Worm (Caenorhabditis elegans) whole organism, young adult: ENCODE results near the gene tth-1.
A peak's percentile ranks its signal among the peaks of the same experiment; 100 is the strongest.

Experiments
- B0261.1 ChIP-seq: sonication (generic microtip); optimal IDR thresholded peaks from 2 replicates; lab custom pipeline; 2016; ENCODE audit warnings: mild to moderate bottlenecking, missing genetic modification characterization, moderate library complexity, missing compliant biosample characterization
- D2030.7 ChIP-seq: fragments of 200-800 bp; sonication (Bioruptor generic); IDR thresholded peaks from 2 replicates; pipeline ENCODE4 v1.3.6; 2022; ENCODE audit warnings: missing genetic modification reagents, missing genetic modification characterization, missing compliant biosample characterization
- F10E7.11 ChIP-seq: sonication (generic microtip); optimal IDR thresholded peaks from 2 replicates; lab custom pipeline; 2017; ENCODE audit warnings: mild to moderate bottlenecking, missing genetic modification characterization, moderate library complexity, missing compliant biosample characterization
- F39B2.1 ChIP-seq: fragments of 200-800 bp; sonication (Bioruptor generic); IDR thresholded peaks from 2 replicates; pipeline ENCODE4 v1.3.6; 2022; ENCODE audit warnings: missing genetic modification reagents, missing genetic modification characterization, missing compliant biosample characterization
- F52B5.7 ChIP-seq: sonication (generic microtip); optimal IDR thresholded peaks from 2 replicates; lab custom pipeline; 2016; ENCODE audit warnings: mild to moderate bottlenecking, missing genetic modification characterization, missing compliant biosample characterization
- F57A8.1 ChIP-seq: fragments of 200-800 bp; sonication (Bioruptor generic); optimal IDR thresholded peaks from 2 replicates; lab custom pipeline; 2018; ENCODE audit warnings: mild to moderate bottlenecking, missing genetic modification characterization, moderate library complexity, missing compliant biosample characterization
- K11D2.4 ChIP-seq: fragments of 200-800 bp; sonication (Bioruptor generic); IDR thresholded peaks from 2 replicates; pipeline ENCODE4 v1.3.6; 2022; ENCODE audit warnings: missing genetic modification reagents, missing genetic modification characterization, missing compliant biosample characterization
- T07F8.4 ChIP-seq: sonication (generic microtip); optimal IDR thresholded peaks from 2 replicates; lab custom pipeline; 2016; ENCODE audit warnings: mild to moderate bottlenecking, missing genetic modification characterization, moderate library complexity, missing compliant biosample characterization
- Y53F4B.3 ChIP-seq: fragments of 200-800 bp; sonication (Bioruptor generic); IDR thresholded peaks from 2 replicates; pipeline ENCODE4 v1.3.6; 2022; ENCODE audit warnings: missing genetic modification reagents, missing genetic modification characterization, missing compliant biosample characterization
- Y53G8AR.9 ChIP-seq: fragments of 200-800 bp; sonication (Bioruptor generic); conservative IDR thresholded peaks from 2 replicates; pipeline ENCODE4 v1.3.6; 2022; ENCODE audit warnings: missing genetic modification reagents, missing genetic modification characterization, missing compliant biosample characterization
- Y56A3A.18 ChIP-seq: fragments of 200-800 bp; sonication (Bioruptor generic); IDR thresholded peaks from 2 replicates; pipeline ENCODE4 v1.3.6; 2022; ENCODE audit warnings: missing genetic modification reagents, missing genetic modification characterization, missing compliant biosample characterization
- ZK185.1 ChIP-seq: sonication (generic microtip); optimal IDR thresholded peaks from 2 replicates; lab custom pipeline; 2016; ENCODE audit warnings: mild to moderate bottlenecking, missing genetic modification characterization, missing compliant biosample characterization; ENCODE audit not compliant: poor library complexity, severe bottlenecking
- ama-1 ChIP-seq, 3 experiments: fragments of 150-350 bp in 1 of 3; sonication (generic microtip) in 2 of 3; optimal IDR thresholded peaks; 2 replicates each; lab custom pipeline; 2014 to 2018; ENCODE audit warnings: missing biosample characterization in 2 of 3, missing genetic modification characterization in 2 of 3, missing genetic modification reagents in 2 of 3
- athp-1 ChIP-seq: sonication (generic microtip); optimal IDR thresholded peaks from 2 replicates; lab custom pipeline; 2017; ENCODE audit warnings: mild to moderate bottlenecking, missing genetic modification characterization, missing compliant biosample characterization
- attf-3 ChIP-seq: fragments of 200-800 bp; sonication (Bioruptor generic); conservative IDR thresholded peaks from 2 replicates; pipeline ENCODE4 v1.3.6; 2022; ENCODE audit warnings: missing genetic modification reagents, missing genetic modification characterization, missing compliant biosample characterization
- attf-5 ChIP-seq: fragments of 200-800 bp; sonication (Bioruptor generic); optimal IDR thresholded peaks from 2 replicates; lab custom pipeline; 2018; ENCODE audit warnings: mild to moderate bottlenecking, missing genetic modification characterization, missing compliant biosample characterization
- bed-1 ChIP-seq: fragments of 200-800 bp; sonication (Bioruptor generic); IDR thresholded peaks from 2 replicates; pipeline ENCODE4 v1.3.6; 2022; ENCODE audit warnings: missing genetic modification reagents, missing genetic modification characterization, missing compliant biosample characterization
- ccch-3 ChIP-seq: fragments of 200-800 bp; sonication (Bioruptor generic); optimal IDR thresholded peaks from 2 replicates; lab custom pipeline; 2018; ENCODE audit warnings: mild to moderate bottlenecking, missing genetic modification characterization, missing compliant biosample characterization
- ceh-40 ChIP-seq: fragments of 200-800 bp; sonication (Bioruptor generic); IDR thresholded peaks from 2 replicates; pipeline ENCODE4 v1.3.6; 2022; ENCODE audit warnings: missing genetic modification characterization, missing compliant biosample characterization
- die-1 ChIP-seq: sonication (generic microtip); optimal IDR thresholded peaks from 2 replicates; lab custom pipeline; 2016; ENCODE audit warnings: missing genotype, mild to moderate bottlenecking, missing genetic modification characterization, missing compliant biosample characterization
- egl-44 ChIP-seq: fragments of 200-800 bp; sonication (Bioruptor generic); IDR thresholded peaks from 2 replicates; pipeline ENCODE4 v1.3.6; 2022; ENCODE audit warnings: missing genetic modification reagents, missing genetic modification characterization, missing compliant biosample characterization
- ekl-4 ChIP-seq: fragments of 200-800 bp; sonication (Bioruptor generic); IDR thresholded peaks from 2 replicates; pipeline ENCODE4 v1.3.6; 2022; ENCODE audit warnings: missing genetic modification reagents, missing genetic modification characterization, missing compliant biosample characterization
- hrde-1 ChIP-seq: sonication (generic microtip); optimal IDR thresholded peaks from 2 replicates; lab custom pipeline; 2016; ENCODE audit warnings: missing genetic modification characterization, mild to moderate bottlenecking, missing compliant biosample characterization, moderate library complexity, missing genotype, missing genetic modification reagents, borderline replicate concordance
- lin-26 ChIP-seq: fragments of 200-800 bp; sonication (Bioruptor generic); IDR thresholded peaks from 2 replicates; pipeline ENCODE4 v1.3.6; 2022; ENCODE audit warnings: missing genetic modification reagents, missing genetic modification characterization, missing compliant biosample characterization
- lin-35 ChIP-seq, 3 experiments: fragments of 150-350 bp in 2 of 3; sonication (generic microtip) in 1 of 3; optimal IDR thresholded peaks; 2 replicates each; lab custom pipeline; 2014 to 2018; ENCODE audit warnings: missing biosample characterization in 3 of 3, missing genetic modification characterization in 3 of 3, missing genetic modification reagents in 3 of 3
- lin-40 ChIP-seq: sonication (generic microtip); optimal IDR thresholded peaks from 2 replicates; lab custom pipeline; 2016; ENCODE audit warnings: missing genetic modification characterization, mild to moderate bottlenecking, missing compliant biosample characterization, missing genotype, missing genetic modification reagents
- lin-54 ChIP-seq: fragments of 200-800 bp; sonication (Bioruptor generic); optimal IDR thresholded peaks from 2 replicates; lab custom pipeline; 2018; ENCODE audit warnings: mild to moderate bottlenecking, missing genetic modification characterization, missing compliant biosample characterization
- lsy-27 ChIP-seq: sonication (generic microtip); optimal IDR thresholded peaks from 2 replicates; lab custom pipeline; 2017; ENCODE audit warnings: missing genetic modification characterization, mild to moderate bottlenecking, missing compliant biosample characterization, antibody characterized with exemption, missing genotype, borderline replicate concordance; ENCODE audit not compliant: insufficient read depth
- madf-10 ChIP-seq: sonication (generic microtip); optimal IDR thresholded peaks from 2 replicates; lab custom pipeline; 2016; ENCODE audit warnings: mild to moderate bottlenecking, missing genetic modification characterization, missing compliant biosample characterization
- mes-4 ChIP-seq: sonication (generic microtip); optimal IDR thresholded peaks from 2 replicates; lab custom pipeline; 2016; ENCODE audit warnings: missing genotype, missing genetic modification characterization, missing compliant biosample characterization
- nfyb-1 ChIP-seq: fragments of 200-800 bp; sonication (Bioruptor generic); IDR thresholded peaks from 2 replicates; pipeline ENCODE4 v1.3.6; 2022; ENCODE audit warnings: missing genetic modification reagents, missing genetic modification characterization, missing compliant biosample characterization
- nhr-27 ChIP-seq: fragments of 200-800 bp; sonication (Bioruptor generic); optimal IDR thresholded peaks from 2 replicates; lab custom pipeline; 2018; ENCODE audit warnings: mild to moderate bottlenecking, missing genetic modification characterization, moderate library complexity, missing compliant biosample characterization
- nhr-80 ChIP-seq: sonication (generic microtip); optimal IDR thresholded peaks from 2 replicates; lab custom pipeline; 2016; ENCODE audit warnings: missing genetic modification characterization, missing compliant biosample characterization
- pbrm-1 ChIP-seq: fragments of 200-800 bp; sonication (Bioruptor generic); IDR thresholded peaks from 2 replicates; pipeline ENCODE4 v1.3.6; 2022; ENCODE audit warnings: missing genetic modification reagents, missing genetic modification characterization, missing compliant biosample characterization
- pha-4 ChIP-seq: fragments of 150-350 bp; sonication (generic microtip); optimal IDR thresholded peaks from 2 replicates; lab custom pipeline; 2014; ENCODE audit warnings: missing biosample characterization, missing genetic modification reagents, missing genetic modification characterization
- rcor-1 ChIP-seq: fragments of 200-800 bp; sonication (Bioruptor generic); IDR thresholded peaks from 2 replicates; pipeline ENCODE4 v1.3.6; 2022; ENCODE audit warnings: missing genetic modification reagents, missing genetic modification characterization, missing compliant biosample characterization
- tbp1 ChIP-seq: fragments of 200-800 bp; sonication (Bioruptor generic); optimal IDR thresholded peaks from 2 replicates; lab custom pipeline; 2018; ENCODE audit warnings: mild to moderate bottlenecking, missing genetic modification characterization, missing compliant biosample characterization
- unc-130 ChIP-seq: sonication (generic microtip); optimal IDR thresholded peaks from 2 replicates; lab custom pipeline; 2016; ENCODE audit warnings: missing genetic modification reagents, missing genetic modification characterization, missing compliant biosample characterization
- zfh-2 ChIP-seq: fragments of 200-800 bp; sonication (Bioruptor generic); conservative IDR thresholded peaks from 2 replicates; pipeline ENCODE4 v1.3.6; 2022; ENCODE audit warnings: missing genetic modification reagents, missing genetic modification characterization, missing compliant biosample characterization
- ztf-18 ChIP-seq: sonication (generic microtip); optimal IDR thresholded peaks from 2 replicates; lab custom pipeline; 2016; ENCODE audit warnings: missing genotype, mild to moderate bottlenecking, missing genetic modification characterization, missing compliant biosample characterization
- ztf-28 ChIP-seq: fragments of 200-800 bp; sonication (Bioruptor generic); IDR thresholded peaks from 2 replicates; pipeline ENCODE4 v1.3.6; 2022; ENCODE audit warnings: missing genetic modification reagents, missing genetic modification characterization, missing compliant biosample characterization

Gene tth-1

DNA sequence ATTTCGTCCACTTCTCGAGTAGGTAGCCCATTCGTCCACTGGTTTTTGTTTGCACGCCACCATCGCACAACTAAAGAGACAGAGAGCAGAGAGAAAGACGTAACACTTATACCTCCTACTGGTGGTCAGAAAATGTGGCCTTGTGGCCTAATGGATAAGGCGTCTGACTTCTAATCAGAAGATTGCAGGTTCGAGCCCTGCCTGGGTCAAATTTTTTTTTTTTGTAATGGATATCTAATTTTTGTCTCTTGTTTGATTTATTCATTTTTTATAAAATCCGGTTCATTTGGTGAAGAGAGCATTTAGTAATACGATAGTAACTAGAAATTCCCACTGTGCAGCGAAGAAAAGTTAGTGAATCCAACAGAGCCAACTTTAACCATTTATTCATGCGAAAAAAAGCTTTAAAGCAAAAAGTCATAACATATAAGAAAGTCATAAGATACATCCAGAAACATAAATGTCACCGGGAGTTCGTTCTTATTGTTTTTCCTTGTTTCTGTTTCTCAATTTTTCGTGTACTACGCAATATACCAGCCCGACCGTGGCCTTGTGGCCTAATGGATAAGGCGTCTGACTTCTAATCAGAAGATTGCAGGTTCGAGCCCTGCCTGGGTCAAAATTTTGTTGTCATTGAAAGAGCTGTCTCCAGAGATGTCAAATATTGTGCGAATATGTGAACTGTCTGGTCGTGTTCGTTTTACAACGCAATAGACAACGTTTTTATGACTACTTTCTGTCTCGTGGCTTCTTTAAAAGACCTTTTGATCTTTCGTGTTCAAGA lies 37.3 kb downstream of the tth-1 start (continued):
- TF ChIP-seq ztf-28 (GFP tag; lab: Robert Waterston, UW) (0 out of 2 replicates have a peak, but pooled peaks have one; percentile 35), K11D2.4 (GFP tag; lab: Robert Waterston, UW) (peak; percentile 64), die-1 (tag; lab: Kevin White, UChicago) (peak; percentile 62), lin-35 (GFP tag; optimal IDR thresholded peaks at IDR 0.05; lab: Kevin White, UChicago) (peak in 1 of 3 experiments; percentile 75), pha-4 (tag; lab: Kevin White, UChicago) (no peak), F39B2.1 (GFP tag; lab: Robert Waterston, UW) (no peak), lsy-27 (no peak), lin-40 (tag; lab: Kevin White, UChicago) (peak; percentile 36)

- TF ChIP-seq zfh-2 (GFP tag; lab: Robert Waterston, UW), result peak; percentile 29; the same call in 1 of the 2 replicates
- no peak for TF ChIP-seq lin-40 (tag; lab: Kevin White, UChicago)
Observed at ce11 chrX:8384642-8385181, 38.8 kb downstream of the tth-1 start, which contains the start of gene F41D9.2. Gene F41D9.2, minus strand, starts transcription at chrX:8384945.

- TF ChIP-seq madf-10 (tag; lab: Kevin White, UChicago) (peak; percentile 59), attf-5 (GFP tag; lab: Kevin White, UChicago) (peak; percentile 38), F57A8.1 (GFP tag; lab: Kevin White, UChicago) (no peak), F52B5.7 (tag; lab: Kevin White, UChicago) (no peak), T07F8.4 (tag; lab: Kevin White, UChicago) (peak; percentile 43), lin-26 (GFP tag; lab: Robert Waterston, UW) (peak; percentile 89), rcor-1 (GFP tag; lab: Robert Waterston, UW) (0 out of 2 replicates have a peak, but pooled peaks have one; percentile 22), ama-1 (optimal IDR thresholded peaks at IDR 0.05; lab: Kevin White, UChicago) (no peak), ama-1 (GFP tag; optimal IDR thresholded peaks at IDR 0.05; lab: Kevin White, UChicago) (peak in 1 of 2 experiments; percentile 59), nfyb-1 (0 out of 2 replicates have a peak, but pooled peaks have one; percentile 43), ceh-40 (0 out of 2 replicates have a peak, but pooled peaks have one; percentile 36), mes-4 (tag; lab: Kevin White, UChicago) (peak; percentile 50), D2030.7 (GFP tag; lab: Robert Waterston, UW) (peak; percentile 80), nhr-80 (tag; lab: Kevin White, UChicago) (peak; percentile 18), ZK185.1 (peak; percentile 64), Y53G8AR.9 (GFP tag; lab: Robert Waterston, UW) (0 out of 2 replicates have a peak, but pooled peaks have one; percentile 16), attf-3 (0 out of 2 replicates have a peak, but pooled peaks have one; percentile 23), F10E7.11 (tag; lab: Kevin White, UChicago) (peak; percentile 26), Y56A3A.18 (GFP tag; lab: Robert Waterston, UW) (0 out of 2 replicates have a peak, but pooled peaks have one; percentile 53), unc-130 (GFP tag; lab: Kevin White, UChicago) (no peak), lin-54 (GFP tag; lab: Kevin White, UChicago) (peak; percentile 24), Y53F4B.3 (GFP tag; lab: Robert Waterston, UW) (no peak), nhr-27 (no peak), bed-1 (GFP tag; lab: Robert Waterston, UW) (no peak), zfh-2 (GFP tag; lab: Robert Waterston, UW) (no peak), ztf-18 (tag; lab: Kevin White, UChicago) (peak; percentile 46), ccch-3 (no peak), hrde-1 (tag; lab: Kevin White, UChicago) (peak; percentile 52), B0261.1 (tag; lab: Kevin White, UChicago) (peak; percentile 89), ekl-4 (GFP tag; lab: Robert Waterston, UW) (peak; percentile 28; the same call in 1 of the 2 replicates), pbrm-1 (GFP tag; lab: Robert Waterston, UW) (peak; percentile 89), athp-1 (tag; lab: Kevin White, UChicago) (peak; percentile 51), tbp1 (peak; percentile 95), egl-44 (GFP tag; lab: Robert Waterston, UW) (0 out of 2 replicates have a peak, but pooled peaks have one; percentile 47)
Observed at ce11 chrX:8381651-8382050, 41.9 kb downstream of the tth-1 start.
